Fruit fly (Drosophila melanogaster) whole organism, embryonic: ENCODE data around the gene corto.
A peak's percentile ranks its signal among the peaks of the same experiment; 100 is the strongest.

ENCODE experiments used
- Bdp1 ChIP-seq: fragments of 200-800 bp; sonication (Bioruptor generic); optimal IDR thresholded peaks from 3 replicates; lab custom pipeline; 2016; ENCODE audit warnings: missing biosample characterization, missing genetic modification characterization
- Blimp-1 ChIP-seq: fragments of 200-800 bp; sonication (Bioruptor generic); optimal IDR thresholded peaks from 3 replicates; lab custom pipeline; 2018; ENCODE audit warnings: missing biosample characterization, missing genetic modification characterization, mild to moderate bottlenecking, moderate library complexity, missing genetic modification reagents
- CG10267 ChIP-seq: fragments of 200-800 bp; sonication (Bioruptor generic); optimal IDR thresholded peaks from 2 replicates; lab custom pipeline; 2018; ENCODE audit warnings: missing biosample characterization, mild to moderate bottlenecking, missing genetic modification characterization, moderate library complexity
- CG10274 ChIP-seq: fragments of 200-800 bp; sonication (Bioruptor generic); optimal IDR thresholded peaks from 3 replicates; lab custom pipeline; 2017; ENCODE audit warnings: missing biosample characterization, mild to moderate bottlenecking, missing genetic modification characterization
- CG11695 ChIP-seq: fragments of 200-800 bp; sonication (Bioruptor generic); IDR thresholded peaks from 3 replicates; pipeline ENCODE4 v1.3.6; 2022; ENCODE audit warnings: missing biosample characterization, missing genetic modification characterization
- CG12391 ChIP-seq: fragments of 200-800 bp; sonication (Bioruptor generic); optimal IDR thresholded peaks from 3 replicates; lab custom pipeline; 2018; ENCODE audit warnings: missing biosample characterization, mild to moderate bottlenecking, missing genetic modification characterization, moderate library complexity
- CG13296 ChIP-seq: fragments of 200-800 bp; sonication (Bioruptor generic); optimal IDR thresholded peaks from 3 replicates; lab custom pipeline; 2018; ENCODE audit warnings: missing biosample characterization, mild to moderate bottlenecking, missing genetic modification characterization
- CG17328 ChIP-seq: fragments of 200-800 bp; sonication (Bioruptor generic); IDR thresholded peaks from 2 replicates; pipeline ENCODE4 v1.3.6; 2022; ENCODE audit warnings: missing biosample characterization, missing genetic modification characterization
- CG17359 ChIP-seq: fragments of 200-800 bp; sonication (Bioruptor generic); optimal IDR thresholded peaks from 3 replicates; lab custom pipeline; 2018; ENCODE audit warnings: missing biosample characterization, mild to moderate bottlenecking, missing genetic modification characterization, moderate library complexity
- CG17361 ChIP-seq: fragments of 200-800 bp; sonication (Bioruptor generic); IDR thresholded peaks from 3 replicates; pipeline ENCODE4 v1.3.6; 2022; ENCODE audit warnings: missing biosample characterization, missing genetic modification characterization
- CG30403 ChIP-seq: fragments of 200-800 bp; sonication (Bioruptor generic); optimal IDR thresholded peaks from 3 replicates; lab custom pipeline; 2016; ENCODE audit warnings: missing biosample characterization, missing genetic modification characterization
- CG42726 ChIP-seq: fragments of 200-800 bp; sonication (Bioruptor generic); IDR thresholded peaks from 2 replicates; pipeline ENCODE4 v1.3.6; 2022; ENCODE audit warnings: missing biosample characterization, missing genetic modification characterization; ENCODE audit not compliant: partially characterized antibody
- CG4424 ChIP-seq: fragments of 200-800 bp; sonication (Bioruptor generic); optimal IDR thresholded peaks from 3 replicates; lab custom pipeline; 2016; ENCODE audit warnings: missing biosample characterization, missing genetic modification characterization
- CG6765 ChIP-seq: fragments of 200-800 bp; sonication (Bioruptor generic); optimal IDR thresholded peaks from 3 replicates; lab custom pipeline; 2017; ENCODE audit warnings: missing biosample characterization, mild to moderate bottlenecking, missing genetic modification characterization
- CG7357 ChIP-seq: fragments of 200-800 bp; sonication (Bioruptor generic); IDR thresholded peaks from 3 replicates; pipeline ENCODE4 v1.3.6; 2022; ENCODE audit warnings: missing biosample characterization, missing genetic modification characterization
- CG8388 ChIP-seq: fragments of 200-800 bp; sonication (Bioruptor generic); optimal IDR thresholded peaks from 2 replicates; lab custom pipeline; 2019; ENCODE audit warnings: missing biosample characterization, mild to moderate bottlenecking, missing genetic modification characterization, moderate library complexity
- CG9437 ChIP-seq: fragments of 200-800 bp; sonication (Bioruptor generic); optimal IDR thresholded peaks from 2 replicates; lab custom pipeline; 2018; ENCODE audit warnings: missing biosample characterization, mild to moderate bottlenecking, missing genetic modification characterization
- CoRest ChIP-seq: fragments of 200-800 bp; sonication (Bioruptor generic); optimal IDR thresholded peaks from 3 replicates; lab custom pipeline; 2018; ENCODE audit warnings: missing biosample characterization, mild to moderate bottlenecking, missing genetic modification characterization, moderate library complexity
- D19A ChIP-seq: fragments of 200-800 bp; optimal IDR thresholded peaks from 3 replicates; lab custom pipeline; 2019; ENCODE audit warnings: missing biosample characterization, mild to moderate bottlenecking, missing genetic modification characterization, moderate library complexity
- E2f1 ChIP-seq: fragments of 200-800 bp; sonication (Bioruptor generic); IDR thresholded peaks from 2 replicates; pipeline ENCODE4 v1.3.6; 2022; ENCODE audit warnings: missing biosample characterization, missing genetic modification characterization
- Ets65A ChIP-seq: fragments of 200-800 bp; sonication (Bioruptor generic); peaks from one replicate; lab custom pipeline; 2016; ENCODE audit warnings: missing biosample characterization, missing genetic modification characterization
- GATAe ChIP-seq: fragments of 200-800 bp; sonication (Bioruptor generic); conservative IDR thresholded peaks from 2 replicates; pipeline ENCODE4 v1.3.6; 2022; ENCODE audit warnings: missing biosample characterization, missing genetic modification characterization
- Max ChIP-seq: fragments of 200-800 bp; sonication (Bioruptor generic); optimal IDR thresholded peaks from 2 replicates; lab custom pipeline; 2016; ENCODE audit warnings: missing biosample characterization, mild to moderate bottlenecking, missing genetic modification characterization
- Nf-YB ChIP-seq: fragments of 200-800 bp; sonication (Bioruptor generic); optimal IDR thresholded peaks from 3 replicates; lab custom pipeline; 2019; ENCODE audit warnings: missing biosample characterization, mild to moderate bottlenecking, missing genetic modification characterization, moderate library complexity
- Scr ChIP-seq: fragments of 200-800 bp; sonication (Bioruptor generic); IDR thresholded peaks from 2 replicates; pipeline ENCODE4 v1.3.6; 2022; ENCODE audit warnings: missing biosample characterization, missing genetic modification characterization; ENCODE audit not compliant: partially characterized antibody
- Xrp1 ChIP-seq: fragments of 200-800 bp; sonication (Bioruptor generic); IDR thresholded peaks from 2 replicates; pipeline ENCODE4 v1.3.6; 2022; ENCODE audit warnings: missing biosample characterization, missing genetic modification characterization
- ara ChIP-seq: fragments of 200-800 bp; sonication (Bioruptor generic); IDR thresholded peaks from 2 replicates; pipeline ENCODE4 v1.3.6; 2022; ENCODE audit warnings: missing biosample characterization, missing genetic modification characterization
- bsh ChIP-seq, 2 experiments: fragments of 200-800 bp; sonication (Bioruptor generic); optimal IDR thresholded peaks; 2 replicates each; lab custom pipeline; 2017 to 2018; ENCODE audit warnings: mild to moderate bottlenecking in 2 of 2, missing biosample characterization in 2 of 2, missing genetic modification characterization in 2 of 2, moderate library complexity in 1 of 2
- ci ChIP-seq: fragments of 200-800 bp; sonication (Bioruptor generic); IDR thresholded peaks from 3 replicates; pipeline ENCODE4 v1.3.6; 2022; ENCODE audit warnings: missing biosample characterization, missing genetic modification characterization
- corto ChIP-seq: fragments of 200-800 bp; sonication (Bioruptor generic); optimal IDR thresholded peaks from 2 replicates; lab custom pipeline; 2016; ENCODE audit warnings: missing biosample characterization, mild to moderate bottlenecking, missing genetic modification characterization, moderate library complexity
- dmrt11E ChIP-seq: fragments of 200-800 bp; sonication (Bioruptor generic); optimal IDR thresholded peaks from 3 replicates; lab custom pipeline; 2018; ENCODE audit warnings: missing biosample characterization, mild to moderate bottlenecking, missing genetic modification characterization, moderate library complexity
- dysf ChIP-seq: fragments of 200-800 bp; sonication (Bioruptor generic); IDR thresholded peaks from 3 replicates; pipeline ENCODE4 v1.3.6; 2022; ENCODE audit warnings: missing biosample characterization, missing genetic modification characterization
- eyg ChIP-seq: fragments of 200-800 bp; sonication (Bioruptor generic); optimal IDR thresholded peaks from 3 replicates; lab custom pipeline; 2016; ENCODE audit warnings: missing biosample characterization, missing genetic modification characterization
- fd96Cb ChIP-seq: fragments of 200-800 bp; sonication (Bioruptor generic); optimal IDR thresholded peaks from 2 replicates; lab custom pipeline; 2018; ENCODE audit warnings: missing biosample characterization, mild to moderate bottlenecking, missing genetic modification characterization, moderate library complexity
- fru ChIP-seq: fragments of >200 bp; optimal IDR thresholded peaks from 2 replicates; lab custom pipeline; 2017
- hkb ChIP-seq, 2 experiments: fragments of 200-800 bp in 1 of 2; fragments of >200 bp in 1 of 2; sonication (Bioruptor generic) in 1 of 2; IDR thresholded peaks in 1 of 2; optimal IDR thresholded peaks in 1 of 2; 2 replicates each; pipeline versions ENCODE4 v1.3.6 to Lab custom; 2017 to 2022; ENCODE audit warnings: missing biosample characterization in 1 of 2, missing genetic modification characterization in 1 of 2
- lab ChIP-seq: fragments of 200-800 bp; sonication (Bioruptor generic); optimal IDR thresholded peaks from 3 replicates; lab custom pipeline; 2017; ENCODE audit warnings: missing biosample characterization, missing genetic modification characterization, mild to moderate bottlenecking, moderate library complexity, missing genetic modification reagents
- lbe ChIP-seq: fragments of 200-800 bp; sonication (Bioruptor generic); optimal IDR thresholded peaks from 2 replicates; lab custom pipeline; 2016; ENCODE audit warnings: missing biosample characterization, mild to moderate bottlenecking, missing genetic modification characterization
- lilli ChIP-seq: fragments of 200-800 bp; sonication (Bioruptor generic); optimal IDR thresholded peaks from 3 replicates; lab custom pipeline; 2016; ENCODE audit warnings: missing biosample characterization, missing genetic modification characterization
- lola ChIP-seq, 3 experiments: fragments of >200 bp in 2 of 3; fragments of 200-800 bp in 1 of 3; sonication (Bioruptor generic) in 1 of 3; optimal IDR thresholded peaks; 2 replicates each; lab custom pipeline; 2017 to 2019; ENCODE audit warnings: missing biosample characterization in 3 of 3, missing genetic modification characterization in 3 of 3, mild to moderate bottlenecking in 1 of 3, moderate library complexity in 1 of 3
- peb ChIP-seq: fragments of 200-800 bp; sonication (Bioruptor generic); IDR thresholded peaks from 2 replicates; pipeline ENCODE4 v1.3.6; 2022; ENCODE audit warnings: missing biosample characterization, missing genetic modification characterization
- phol ChIP-seq: fragments of 200-800 bp; sonication (Bioruptor generic); optimal IDR thresholded peaks from 3 replicates; lab custom pipeline; 2018; ENCODE audit warnings: missing biosample characterization, mild to moderate bottlenecking, missing genetic modification characterization, moderate library complexity
- prd ChIP-seq, 3 experiments: fragments of >200 bp in 2 of 3; fragments of 200-800 bp in 1 of 3; sonication (Bioruptor generic) in 1 of 3; optimal IDR thresholded peaks in 2 of 3; IDR thresholded peaks in 1 of 3; 2 replicates in 2 of 3; 3 replicates in 1 of 3; pipeline versions ENCODE4 v1.3.6 to Lab custom; 2017 to 2022; ENCODE audit warnings: missing biosample characterization in 1 of 3, missing genetic modification characterization in 1 of 3
- seq ChIP-seq: fragments of 200-800 bp; sonication (Bioruptor generic); IDR thresholded peaks from 2 replicates; pipeline ENCODE4 v1.3.6; 2022; ENCODE audit warnings: missing biosample characterization, missing genetic modification characterization
- tap ChIP-seq: fragments of 200-800 bp; optimal IDR thresholded peaks from 3 replicates; lab custom pipeline; 2019; ENCODE audit warnings: missing biosample characterization, mild to moderate bottlenecking, missing genetic modification characterization, moderate library complexity
- unc-4 ChIP-seq: fragments of 200-800 bp; sonication (Bioruptor generic); IDR thresholded peaks from 2 replicates; pipeline ENCODE4 v1.3.6; 2022; ENCODE audit warnings: missing biosample characterization, missing genetic modification characterization; ENCODE audit not compliant: partially characterized antibody
- zfh1 ChIP-seq: fragments of 200-800 bp; sonication (Bioruptor generic); IDR thresholded peaks from 3 replicates; pipeline ENCODE4 v1.3.6; 2022; ENCODE audit warnings: missing biosample characterization, missing genetic modification characterization

Gene corto

dm6 chr3R:5100323-5101055 is 13.6 kb upstream of the corto start (continued):
- TF ChIP-seq CG17359 (peak; percentile 24), D19A (tag; lab: Kevin White, UChicago) (peak; percentile 21), CG10267 (tag; lab: Kevin White, UChicago) (peak; percentile 27), Blimp-1 (GFP tag; lab: Kevin White, UChicago) (peak; percentile 55), eyg (GFP tag; lab: Kevin White, UChicago) (no peak), E2f1 (GFP tag; lab: Robert Waterston, UW) (no peak), Xrp1 (GFP tag; lab: Robert Waterston, UW) (peak; percentile 52; the same call in 1 of the 2 replicates), peb (GFP tag; lab: Robert Waterston, UW) (no peak), Bdp1 (no peak), Ets65A (GFP tag; lab: Kevin White, UChicago) (peak; percentile 91), CG4424 (GFP tag; lab: Kevin White, UChicago) (peak; percentile 4), lbe (GFP tag; lab: Kevin White, UChicago) (peak; percentile 71), CG13296 (GFP tag; lab: Kevin White, UChicago) (no peak), tap (tag; lab: Kevin White, UChicago) (no peak), fd96Cb (tag; lab: Kevin White, UChicago) (peak; percentile 16), CG9437 (GFP tag; lab: Kevin White, UChicago) (peak; percentile 16), CG7357 (GFP tag; lab: Robert Waterston, UW) (0 out of 3 replicates have a peak, but pooled peaks have one; percentile 12), bsh (GFP tag; optimal IDR thresholded peaks at IDR 0.05; lab: Kevin White, UChicago) (peak; percentile 37 to 57), phol (tag; lab: Kevin White, UChicago) (peak; percentile 56), ci (GFP tag; lab: Robert Waterston, UW) (no peak), CG11695 (GFP tag; lab: Robert Waterston, UW) (0 out of 3 replicates have a peak, but pooled peaks have one; percentile 44), CoRest (peak; percentile 19), CG6765 (GFP tag; lab: Kevin White, UChicago) (no peak), Max (GFP tag; lab: Kevin White, UChicago) (no peak), seq (GFP tag; lab: Robert Waterston, UW) (no peak), corto (peak; percentile 36), CG17328 (GFP tag; lab: Robert Waterston, UW) (peak; percentile 36; the same call in 1 of the 2 replicates), prd (optimal IDR thresholded peaks at IDR 0.05; lab: Kevin White, UChicago) (no peak), prd (GFP tag; IDR thresholded peaks at IDR 0.05; lab: Robert Waterston, UW) (0 out of 3 replicates have a peak, but pooled peaks have one; percentile 28), Scr (GFP tag; lab: Robert Waterston, UW) (no peak), Nf-YB (no peak), hkb (optimal IDR thresholded peaks at IDR 0.05; lab: Kevin White, UChicago) (no peak), hkb (GFP tag; IDR thresholded peaks at IDR 0.05; lab: Robert Waterston, UW) (0 out of 2 replicates have a peak, but pooled peaks have one; percentile 29), lab (GFP tag; lab: Kevin White, UChicago) (peak; percentile 64), zfh1 (GFP tag; lab: Robert Waterston, UW) (0 out of 3 replicates have a peak, but pooled peaks have one; percentile 30), GATAe (GFP tag; lab: Robert Waterston, UW) (no peak), CG10274 (GFP tag; lab: Kevin White, UChicago) (no peak), fru (no peak), CG42726 (GFP tag; lab: Robert Waterston, UW) (no peak), CG8388 (GFP tag; lab: Kevin White, UChicago) (peak; percentile 28), dysf (GFP tag; lab: Robert Waterston, UW) (0 out of 3 replicates have a peak, but pooled peaks have one; percentile 38), lilli (GFP tag; lab: Kevin White, UChicago) (peak; percentile 9), CG12391 (tag; lab: Kevin White, UChicago) (peak; percentile 43), dmrt11E (peak; percentile 59), CG17361 (peak; percentile 35; the same call in 2 of the 3 replicates), unc-4 (GFP tag; lab: Robert Waterston, UW) (no peak), ara (GFP tag; lab: Robert Waterston, UW) (peak; percentile 25; the same call in 1 of the 2 replicates), lola (GFP tag; optimal IDR thresholded peaks at IDR 0.05; lab: Kevin White, UChicago) (peak in 1 of 3 experiments; percentile 26), CG30403 (GFP tag; lab: Kevin White, UChicago) (peak; percentile 15)
